Worm (Caenorhabditis elegans) whole organism, midembryonic: ENCODE measurements around the gene F53H2.1.

ENCODE experiments used
- T22C8.4 ChIP-seq: fragments of 200-800 bp; sonication (Bioruptor generic); IDR thresholded peaks from 2 replicates; pipeline ENCODE4 v1.3.6; 2022; ENCODE audit warnings: missing genetic modification characterization, missing compliant biosample characterization
- tab-1 ChIP-seq: fragments of 200-800 bp; sonication (Bioruptor generic); IDR thresholded peaks from 2 replicates; pipeline ENCODE4 v1.3.6; 2022; ENCODE audit warnings: missing genetic modification characterization, missing compliant biosample characterization
- ztf-23 ChIP-seq: fragments of 200-800 bp; sonication (Bioruptor generic); IDR thresholded peaks from 2 replicates; pipeline ENCODE4 v1.3.6; 2022; ENCODE audit warnings: missing genetic modification reagents, missing genetic modification characterization, missing compliant biosample characterization

- no peak for TF ChIP-seq tab-1
- no peak for TF ChIP-seq T22C8.4 (GFP tag; lab: Robert Waterston, UW)
- TF ChIP-seq ztf-23 (GFP tag; lab: Robert Waterston, UW), result no peak
Measured at ce11 chrV:20350382-20350781, 37.1 kb upstream of the F53H2.1 start.
